Fruit fly (Drosophila melanogaster): ENCODE measurements around the gene pan.

DNA sequence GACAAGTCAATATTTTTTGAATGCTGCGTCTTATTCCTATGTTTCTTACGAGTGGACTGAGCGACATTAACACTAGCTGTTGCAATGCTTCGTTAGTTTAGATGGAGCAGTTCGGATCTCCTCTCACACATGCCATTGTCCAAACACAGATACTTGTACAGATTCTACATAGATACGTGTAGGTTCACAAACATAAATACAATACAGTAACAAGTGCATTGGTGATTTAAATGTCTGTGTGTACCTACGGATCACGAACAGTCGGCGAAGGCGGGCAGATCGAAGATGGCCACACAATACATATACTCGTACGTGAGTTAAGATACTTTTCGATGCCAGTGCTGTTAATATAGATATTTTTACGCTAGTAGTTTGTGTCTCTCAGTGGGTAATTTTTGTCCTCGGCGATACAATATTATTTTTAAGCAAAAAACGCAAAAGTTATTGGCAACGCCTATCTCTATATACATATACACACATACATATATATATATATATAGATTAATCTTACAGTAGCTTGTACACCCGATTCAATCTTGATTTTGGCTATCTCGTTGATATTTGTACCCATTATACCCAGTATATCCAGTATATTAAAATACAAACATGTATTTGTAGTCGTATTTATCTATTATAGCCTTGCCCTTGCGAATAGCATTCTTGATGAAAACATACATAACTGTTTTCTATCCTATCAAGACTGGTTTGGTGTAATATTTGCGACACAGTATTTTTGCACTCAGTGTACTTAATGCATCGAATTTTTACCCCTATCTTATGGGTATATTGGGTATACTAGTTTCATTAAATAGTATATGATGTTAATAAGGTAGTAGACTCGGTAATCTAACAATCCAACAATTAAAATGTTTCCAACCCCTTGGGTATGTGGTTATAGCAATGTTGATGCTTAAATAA lies 12.6 kb upstream of the pan start, which contains the start of gene ci:
- TF ChIP-seq h (GFP tag; optimal IDR thresholded peaks at IDR 0.05) (no peak), Abd-B (GFP tag; optimal IDR thresholded peaks at IDR 0.05) (no peak), foxo (GFP tag; optimal IDR thresholded peaks at IDR 0.05) (no peak), lola (GFP tag; optimal IDR thresholded peaks at IDR 0.05) (no peak), CG9705 (GFP tag; optimal IDR thresholded peaks at IDR 0.05) (no peak)

All from whole organism, wandering third instar larva.